Fruit fly (Drosophila melanogaster) whole organism, embryonic: ENCODE data around the gene fkh.

Experiments
- B-H1 ChIP-seq: fragments of 200-800 bp; sonication (Bioruptor generic); IDR thresholded peaks from 3 replicates; pipeline ENCODE4 v1.3.6; 2022; ENCODE audit warnings: missing biosample characterization, missing genetic modification characterization
- Bgb ChIP-seq: fragments of 200-800 bp; sonication (Bioruptor generic); IDR thresholded peaks from 2 replicates; pipeline ENCODE4 v1.3.6; 2022; ENCODE audit warnings: missing biosample characterization, missing genetic modification characterization; ENCODE audit not compliant: partially characterized antibody
- Bteb2 ChIP-seq: fragments of 200-800 bp; sonication (Bioruptor generic); optimal IDR thresholded peaks from 2 replicates; lab custom pipeline; 2016; ENCODE audit warnings: missing biosample characterization, missing genetic modification characterization
- CG11398 ChIP-seq: fragments of 200-800 bp; sonication (Bioruptor generic); optimal IDR thresholded peaks from 2 replicates; lab custom pipeline; 2016; ENCODE audit warnings: missing biosample characterization, missing genetic modification characterization
- CG11560 ChIP-seq: fragments of 200-800 bp; sonication (Bioruptor generic); IDR thresholded peaks from 3 replicates; pipeline ENCODE4 v1.3.6; 2022; ENCODE audit warnings: missing biosample characterization, missing genetic modification characterization
- CG11695 ChIP-seq: fragments of 200-800 bp; sonication (Bioruptor generic); IDR thresholded peaks from 3 replicates; pipeline ENCODE4 v1.3.6; 2022; ENCODE audit warnings: missing biosample characterization, missing genetic modification characterization
- CG12942 ChIP-seq: fragments of 200-800 bp; sonication (Bioruptor generic); optimal IDR thresholded peaks from 3 replicates; lab custom pipeline; 2016; ENCODE audit warnings: missing biosample characterization, missing genetic modification characterization
- CG13775 ChIP-seq: fragments of 200-800 bp; sonication (Bioruptor generic); optimal IDR thresholded peaks from 3 replicates; lab custom pipeline; 2017; ENCODE audit warnings: missing biosample characterization, mild to moderate bottlenecking, missing genetic modification characterization
- CG14050 ChIP-seq: fragments of 200-800 bp; sonication (Bioruptor generic); IDR thresholded peaks from 3 replicates; pipeline ENCODE4 v1.3.6; 2022; ENCODE audit warnings: missing biosample characterization, missing genetic modification characterization
- CG14965 ChIP-seq: fragments of 200-800 bp; sonication (Bioruptor generic); optimal IDR thresholded peaks from 2 replicates; lab custom pipeline; 2016; ENCODE audit warnings: missing biosample characterization, missing genetic modification characterization, borderline replicate concordance
- CG15696 ChIP-seq: fragments of 200-800 bp; sonication (Bioruptor generic); optimal IDR thresholded peaks from 2 replicates; lab custom pipeline; 2019; ENCODE audit warnings: missing biosample characterization, mild to moderate bottlenecking, missing genetic modification characterization, moderate library complexity
- CG16863 ChIP-seq: fragments of 200-800 bp; sonication (Bioruptor generic); optimal IDR thresholded peaks from 3 replicates; lab custom pipeline; 2016; ENCODE audit warnings: missing biosample characterization, missing genetic modification characterization
- CG18476 ChIP-seq: fragments of 200-800 bp; sonication (Bioruptor generic); optimal IDR thresholded peaks from 2 replicates; lab custom pipeline; 2016; ENCODE audit warnings: missing biosample characterization, mild to moderate bottlenecking, missing genetic modification characterization
- CG18764 ChIP-seq: fragments of 200-800 bp; sonication (Bioruptor generic); optimal IDR thresholded peaks from 3 replicates; lab custom pipeline; 2016; ENCODE audit warnings: missing biosample characterization, missing genetic modification characterization
- CG2199 ChIP-seq: fragments of 200-800 bp; sonication (Bioruptor generic); IDR thresholded peaks from 3 replicates; pipeline ENCODE4 v1.3.6; 2022; ENCODE audit warnings: missing biosample characterization, missing genetic modification characterization
- CG2678 ChIP-seq: fragments of 200-800 bp; sonication (Bioruptor generic); optimal IDR thresholded peaks from 3 replicates; lab custom pipeline; 2019; ENCODE audit warnings: missing biosample characterization, mild to moderate bottlenecking, missing genetic modification characterization, moderate library complexity
- CG30020 ChIP-seq: fragments of 200-800 bp; optimal IDR thresholded peaks from 2 replicates; lab custom pipeline; 2019; ENCODE audit warnings: missing biosample characterization, mild to moderate bottlenecking, missing genetic modification characterization, moderate library complexity
- CG33213 ChIP-seq: fragments of 200-800 bp; sonication (Bioruptor generic); optimal IDR thresholded peaks from 3 replicates; lab custom pipeline; 2016; ENCODE audit warnings: missing biosample characterization, missing genetic modification characterization
- CG43689 ChIP-seq: fragments of 200-800 bp; sonication (Bioruptor generic); IDR thresholded peaks from 2 replicates; pipeline ENCODE4 v1.3.6; 2022; ENCODE audit warnings: missing biosample characterization, missing genetic modification characterization
- CG4404 ChIP-seq: fragments of 200-800 bp; sonication (Bioruptor generic); IDR thresholded peaks from 2 replicates; pipeline ENCODE4 v1.3.6; 2022; ENCODE audit warnings: missing biosample characterization, missing genetic modification characterization
- CG4617 ChIP-seq: fragments of 200-800 bp; sonication (Bioruptor generic); optimal IDR thresholded peaks from 3 replicates; lab custom pipeline; 2016; ENCODE audit warnings: missing biosample characterization, missing genetic modification characterization, borderline replicate concordance
- CG5245 ChIP-seq: fragments of 200-800 bp; sonication (Bioruptor generic); optimal IDR thresholded peaks from 3 replicates; lab custom pipeline; 2016; ENCODE audit warnings: missing biosample characterization, missing genetic modification characterization
- CG6813 ChIP-seq: fragments of 200-800 bp; sonication (Bioruptor generic); optimal IDR thresholded peaks from 2 replicates; lab custom pipeline; 2017; ENCODE audit warnings: missing biosample characterization, missing genetic modification characterization, mild to moderate bottlenecking, moderate library complexity, missing genetic modification reagents
- CG7839 ChIP-seq: fragments of 200-800 bp; sonication (Bioruptor generic); optimal IDR thresholded peaks from 3 replicates; lab custom pipeline; 2018; ENCODE audit warnings: missing biosample characterization, mild to moderate bottlenecking, missing genetic modification characterization, moderate library complexity
- CG7963 ChIP-seq: fragments of 200-800 bp; sonication (Bioruptor generic); IDR thresholded peaks from 3 replicates; pipeline ENCODE4 v1.3.6; 2022; ENCODE audit warnings: missing biosample characterization, missing genetic modification characterization; ENCODE audit not compliant: partially characterized antibody
- CoRest ChIP-seq: fragments of 200-800 bp; sonication (Bioruptor generic); optimal IDR thresholded peaks from 3 replicates; lab custom pipeline; 2018; ENCODE audit warnings: missing biosample characterization, mild to moderate bottlenecking, missing genetic modification characterization, moderate library complexity
- Dip3 ChIP-seq: fragments of 200-800 bp; sonication (Bioruptor generic); optimal IDR thresholded peaks from 3 replicates; lab custom pipeline; 2016; ENCODE audit warnings: missing biosample characterization, missing genetic modification characterization
- Dp ChIP-seq: fragments of 200-800 bp; sonication (Bioruptor generic); optimal IDR thresholded peaks from 2 replicates; lab custom pipeline; 2018; ENCODE audit warnings: missing biosample characterization, mild to moderate bottlenecking, missing genetic modification characterization, moderate library complexity
- Dref ChIP-seq: fragments of 200-800 bp; sonication (Bioruptor generic); IDR thresholded peaks from 2 replicates; pipeline ENCODE4 v1.3.6; 2022; ENCODE audit warnings: missing biosample characterization, missing genetic modification characterization
- Fer1 ChIP-seq: fragments of 200-800 bp; sonication (Bioruptor generic); optimal IDR thresholded peaks from 2 replicates; lab custom pipeline; 2017; ENCODE audit warnings: missing biosample characterization, mild to moderate bottlenecking, missing genetic modification characterization
- Gug ChIP-seq: fragments of 200-800 bp; sonication (Bioruptor generic); IDR thresholded peaks from 4 replicates; pipeline ENCODE4 v1.3.6; 2022; ENCODE audit warnings: missing biosample characterization, missing genetic modification characterization
- HLH54F ChIP-seq: fragments of 200-800 bp; sonication (Bioruptor generic); optimal IDR thresholded peaks from 3 replicates; lab custom pipeline; 2016; ENCODE audit warnings: missing biosample characterization, missing genetic modification characterization
- Lpt ChIP-seq: fragments of >200 bp; optimal IDR thresholded peaks from 2 replicates; lab custom pipeline; 2018; ENCODE audit warnings: missing biosample characterization, missing genetic modification characterization
- MTF-1 ChIP-seq: fragments of 200-800 bp; sonication (Bioruptor generic); optimal IDR thresholded peaks from 2 replicates; lab custom pipeline; 2018; ENCODE audit warnings: missing biosample characterization, mild to moderate bottlenecking, missing genetic modification characterization, borderline replicate concordance
- Mes4 ChIP-seq: fragments of 200-800 bp; sonication (Bioruptor generic); optimal IDR thresholded peaks from 2 replicates; lab custom pipeline; 2016; ENCODE audit warnings: missing biosample characterization, missing genetic modification characterization
- NC2α ChIP-seq: fragments of 200-800 bp; sonication (Bioruptor generic); optimal IDR thresholded peaks from 2 replicates; lab custom pipeline; 2016; ENCODE audit warnings: missing biosample characterization, missing genetic modification characterization
- NC2β ChIP-seq: fragments of 200-800 bp; sonication (Bioruptor generic); optimal IDR thresholded peaks from 2 replicates; lab custom pipeline; 2016; ENCODE audit warnings: missing biosample characterization, missing genetic modification characterization
- PHDP ChIP-seq: fragments of 200-800 bp; sonication (Bioruptor generic); optimal IDR thresholded peaks from 3 replicates; lab custom pipeline; 2018; ENCODE audit warnings: missing biosample characterization, mild to moderate bottlenecking, missing genetic modification characterization, moderate library complexity
- Ravus ChIP-seq: fragments of 200-800 bp; sonication (Bioruptor generic); IDR thresholded peaks from 2 replicates; pipeline ENCODE4 v1.3.6; 2022; ENCODE audit warnings: missing biosample characterization, missing genetic modification characterization
- Rfx ChIP-seq: fragments of 200-800 bp; sonication (Bioruptor generic); IDR thresholded peaks from 2 replicates; pipeline ENCODE4 v1.3.6; 2022; ENCODE audit warnings: missing biosample characterization, missing genetic modification characterization
- Rx ChIP-seq: fragments of 200-800 bp; sonication (Bioruptor generic); IDR thresholded peaks from 2 replicates; pipeline ENCODE4 v1.3.6; 2022; ENCODE audit warnings: missing biosample characterization, missing genetic modification characterization
- ac ChIP-seq: fragments of 200-800 bp; sonication (Bioruptor generic); optimal IDR thresholded peaks from 3 replicates; lab custom pipeline; 2017; ENCODE audit warnings: missing biosample characterization, mild to moderate bottlenecking, missing genetic modification characterization
- br ChIP-seq: fragments of >200 bp; optimal IDR thresholded peaks from 2 replicates; lab custom pipeline; 2017
- corto ChIP-seq: fragments of 200-800 bp; sonication (Bioruptor generic); optimal IDR thresholded peaks from 2 replicates; lab custom pipeline; 2016; ENCODE audit warnings: missing biosample characterization, mild to moderate bottlenecking, missing genetic modification characterization, moderate library complexity
- danr ChIP-seq: fragments of 200-800 bp; sonication (Bioruptor generic); IDR thresholded peaks from 2 replicates; pipeline ENCODE4 v1.3.6; 2022; ENCODE audit warnings: missing biosample characterization, missing genetic modification characterization
- ftz-f1 ChIP-seq: fragments of 200-800 bp; sonication (Bioruptor generic); optimal IDR thresholded peaks from 2 replicates; lab custom pipeline; 2016; ENCODE audit warnings: missing biosample characterization, missing genetic modification characterization
- gem ChIP-seq: fragments of 200-800 bp; sonication (Bioruptor generic); optimal IDR thresholded peaks from 2 replicates; lab custom pipeline; 2019; ENCODE audit warnings: missing biosample characterization, mild to moderate bottlenecking, missing genetic modification characterization, moderate library complexity
- hbn ChIP-seq: fragments of 200-800 bp; sonication (Bioruptor generic); IDR thresholded peaks from 2 replicates; pipeline ENCODE4 v1.3.6; 2022; ENCODE audit warnings: missing biosample characterization, missing genetic modification characterization; ENCODE audit not compliant: partially characterized antibody
- pho ChIP-seq: fragments of 200-800 bp; sonication (Bioruptor generic); optimal IDR thresholded peaks from 2 replicates; lab custom pipeline; 2016; ENCODE audit warnings: missing biosample characterization, missing genetic modification characterization
- repo ChIP-seq: fragments of 200-800 bp; sonication (Bioruptor generic); optimal IDR thresholded peaks from 2 replicates; lab custom pipeline; 2016; ENCODE audit warnings: missing biosample characterization, missing genetic modification characterization
- sima ChIP-seq: fragments of 200-800 bp; sonication (Bioruptor generic); optimal IDR thresholded peaks from 2 replicates; lab custom pipeline; 2016; ENCODE audit warnings: missing biosample characterization, missing genetic modification characterization
- unc-4 ChIP-seq: fragments of 200-800 bp; sonication (Bioruptor generic); IDR thresholded peaks from 2 replicates; pipeline ENCODE4 v1.3.6; 2022; ENCODE audit warnings: missing biosample characterization, missing genetic modification characterization; ENCODE audit not compliant: partially characterized antibody
- vvl ChIP-seq: fragments of 200-800 bp; sonication (Bioruptor generic); IDR thresholded peaks from 2 replicates; pipeline ENCODE4 v1.3.6; 2022; ENCODE audit warnings: missing biosample characterization, missing genetic modification characterization

fkh gene

DNA sequence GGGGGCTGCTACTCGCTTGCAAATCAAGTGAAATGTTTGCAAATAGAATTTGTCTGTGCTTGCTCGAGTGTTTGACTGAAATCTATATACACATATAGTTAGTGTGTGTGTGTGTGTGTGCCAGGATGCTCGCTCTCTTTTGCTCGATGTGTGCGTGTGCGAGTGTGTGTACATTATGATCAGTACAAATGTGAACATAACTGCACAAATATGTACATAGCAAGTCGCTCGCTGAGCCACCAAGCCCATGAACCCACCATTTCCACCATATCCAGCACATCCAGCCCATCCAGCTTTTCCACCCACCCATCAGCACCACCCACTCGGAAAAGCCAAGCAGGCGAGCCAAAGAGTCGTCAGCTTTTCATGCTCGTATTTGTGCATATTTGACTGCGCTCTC is 32.8 kb downstream of the fkh start (continued):
- no peak for TF ChIP-seq gem (tag; lab: Kevin White, UChicago)
- no peak for TF ChIP-seq CG16863 (GFP tag; lab: Kevin White, UChicago)
- TF ChIP-seq MTF-1 (GFP tag; lab: Kevin White, UChicago), result peak; percentile 52
- no peak for TF ChIP-seq CG7839 (tag; lab: Kevin White, UChicago)
- TF ChIP-seq Ravus (GFP tag; lab: Robert Waterston, UW), result no peak
- TF ChIP-seq CG14050 (GFP tag; lab: Robert Waterston, UW), result no peak
- TF ChIP-seq CG4404, result no peak
- TF ChIP-seq br, result no peak
- no peak for TF ChIP-seq CG13775 (GFP tag; lab: Kevin White, UChicago)
- no peak for TF ChIP-seq B-H1 (GFP tag; lab: Robert Waterston, UW)
- TF ChIP-seq Dp (GFP tag; lab: Kevin White, UChicago), result no peak
- no peak for TF ChIP-seq CG33213 (GFP tag; lab: Kevin White, UChicago)
- TF ChIP-seq Rx (GFP tag; lab: Robert Waterston, UW), result no peak
- TF ChIP-seq ftz-f1 (GFP tag; lab: Kevin White, UChicago), result no peak
- TF ChIP-seq vvl (GFP tag; lab: Robert Waterston, UW), result 0 out of 2 replicates have a peak, but pooled peaks have one; percentile 23
- TF ChIP-seq CG5245 (GFP tag; lab: Kevin White, UChicago), result no peak
- no peak for TF ChIP-seq Bgb
- no peak for TF ChIP-seq pho (GFP tag; lab: Kevin White, UChicago)
- TF ChIP-seq CG7963 (GFP tag; lab: Robert Waterston, UW), result no peak
- TF ChIP-seq CG11695 (GFP tag; lab: Robert Waterston, UW), result no peak
- TF ChIP-seq CG15696 (tag; lab: Kevin White, UChicago), result peak; percentile 43
- no peak for TF ChIP-seq CG14965 (GFP tag; lab: Kevin White, UChicago)
- no peak for TF ChIP-seq hbn (GFP tag; lab: Robert Waterston, UW)
- TF ChIP-seq CG43689, result no peak
- no peak for TF ChIP-seq CoRest
- no peak for TF ChIP-seq NC2α
- TF ChIP-seq Bteb2 (GFP tag; lab: Kevin White, UChicago), result no peak
- TF ChIP-seq CG4617 (GFP tag; lab: Kevin White, UChicago), result no peak
- no peak for TF ChIP-seq CG11560 (tag; lab: Robert Waterston, UW)
- no peak for TF ChIP-seq Dip3 (GFP tag; lab: Kevin White, UChicago)
- TF ChIP-seq CG12942, result no peak
- no peak for TF ChIP-seq Gug (GFP tag; lab: Robert Waterston, UW)
- TF ChIP-seq ac (GFP tag; lab: Kevin White, UChicago), result peak; percentile 23
- no peak for TF ChIP-seq CG11398 (GFP tag; lab: Kevin White, UChicago)
- TF ChIP-seq corto (GFP tag; lab: Kevin White, UChicago), result no peak
- no peak for TF ChIP-seq CG18476 (GFP tag; lab: Kevin White, UChicago)
- TF ChIP-seq CG6813 (GFP tag; lab: Kevin White, UChicago), result peak; percentile 44
- no peak for TF ChIP-seq danr (GFP tag; lab: Robert Waterston, UW)
- TF ChIP-seq Dref, result no peak
- TF ChIP-seq CG30020 (tag; lab: Kevin White, UChicago), result no peak
- TF ChIP-seq unc-4 (GFP tag; lab: Robert Waterston, UW), result no peak
- TF ChIP-seq NC2β (GFP tag; lab: Kevin White, UChicago), result no peak
- no peak for TF ChIP-seq Mes4 (GFP tag; lab: Kevin White, UChicago)
- TF ChIP-seq CG2199 (GFP tag; lab: Robert Waterston, UW), result no peak
- no peak for TF ChIP-seq Lpt (GFP tag; lab: Kevin White, UChicago)
- no peak for TF ChIP-seq PHDP (tag; lab: Kevin White, UChicago)
- TF ChIP-seq repo, result no peak
- no peak for TF ChIP-seq Fer1 (GFP tag; lab: Kevin White, UChicago)
- peak; percentile 2 for TF ChIP-seq CG2678 (tag; lab: Kevin White, UChicago)
- peak; percentile 25 for TF ChIP-seq CG18764 (GFP tag; lab: Kevin White, UChicago)
- no peak for TF ChIP-seq Rfx
- no peak for TF ChIP-seq HLH54F (GFP tag; lab: Kevin White, UChicago)
- TF ChIP-seq sima (GFP tag; lab: Kevin White, UChicago), result no peak
